Worm (Caenorhabditis elegans) whole organism, mixed stage, embryonic: ENCODE results near the gene F38A5.8.
A peak's percentile ranks its signal among the peaks of the same experiment; 100 is the strongest.

Source experiments
- M03D4.4 ChIP-seq: sonication (generic microtip); optimal IDR thresholded peaks from 2 replicates; lab custom pipeline; 2017; ENCODE audit warnings: mild to moderate bottlenecking, missing genetic modification characterization, missing compliant biosample characterization
- bed-3 ChIP-seq: fragments of 200-800 bp; sonication (Bioruptor generic); optimal IDR thresholded peaks from 3 replicates; lab custom pipeline; 2018; ENCODE audit warnings: mild to moderate bottlenecking, missing genetic modification characterization, moderate library complexity, missing compliant biosample characterization
- blmp-1 ChIP-seq: fragments of 150-350 bp; optimal IDR thresholded peaks from 2 replicates; lab custom pipeline; 2014; ENCODE audit warnings: missing biosample characterization, missing genetic modification characterization
- ceh-39 ChIP-seq: fragments of 150-350 bp; optimal IDR thresholded peaks from 2 replicates; lab custom pipeline; 2014; ENCODE audit warnings: missing biosample characterization, missing genetic modification characterization
- ceh-43 ChIP-seq: fragments of 200-800 bp; sonication (Bioruptor generic); optimal IDR thresholded peaks from 2 replicates; lab custom pipeline; 2018; ENCODE audit warnings: mild to moderate bottlenecking, missing genetic modification characterization, moderate library complexity, missing compliant biosample characterization
- ceh-83 ChIP-seq: fragments of 200-800 bp; sonication (Bioruptor generic); optimal IDR thresholded peaks from 2 replicates; lab custom pipeline; 2018; ENCODE audit warnings: mild to moderate bottlenecking, missing genetic modification characterization, missing compliant biosample characterization
- ces-1 ChIP-seq: fragments of 150-350 bp; optimal IDR thresholded peaks from 2 replicates; lab custom pipeline; 2014; ENCODE audit warnings: missing biosample characterization, missing genetic modification reagents, missing genetic modification characterization
- cnd-1 ChIP-seq: fragments of 200-800 bp; sonication (Bioruptor generic); optimal IDR thresholded peaks from 2 replicates; lab custom pipeline; 2018; ENCODE audit warnings: mild to moderate bottlenecking, missing genetic modification characterization, missing compliant biosample characterization
- drap-1 ChIP-seq: fragments of 200-800 bp; sonication (Bioruptor generic); optimal IDR thresholded peaks from 3 replicates; lab custom pipeline; 2018; ENCODE audit warnings: mild to moderate bottlenecking, missing genetic modification characterization, missing compliant biosample characterization
- elt-1 ChIP-seq: sonication (generic microtip); optimal IDR thresholded peaks from 2 replicates; lab custom pipeline; 2017; ENCODE audit warnings: missing genetic modification characterization, mild to moderate bottlenecking, missing compliant biosample characterization, antibody characterized with exemption, moderate library complexity, borderline replicate concordance; ENCODE audit not compliant: insufficient read depth
- elt-3 ChIP-seq: fragments of 150-350 bp; optimal IDR thresholded peaks from 2 replicates; lab custom pipeline; 2014; ENCODE audit warnings: missing biosample characterization, missing genetic modification characterization
- flh-1 ChIP-seq: fragments of 200-800 bp; sonication (Bioruptor generic); optimal IDR thresholded peaks from 2 replicates; lab custom pipeline; 2018; ENCODE audit warnings: mild to moderate bottlenecking, missing genetic modification characterization, moderate library complexity, missing compliant biosample characterization
- ham-2 ChIP-seq: fragments of 200-800 bp; sonication (Bioruptor generic); optimal IDR thresholded peaks from 2 replicates; lab custom pipeline; 2018; ENCODE audit warnings: mild to moderate bottlenecking, missing genetic modification characterization, missing compliant biosample characterization
- hlh-1 ChIP-seq: fragments of 150-350 bp; optimal IDR thresholded peaks from 2 replicates; lab custom pipeline; 2014; ENCODE audit warnings: missing biosample characterization, missing genetic modification reagents, missing genetic modification characterization
- lin-13 ChIP-seq: fragments of 150-350 bp; optimal IDR thresholded peaks from 2 replicates; lab custom pipeline; 2014; ENCODE audit warnings: missing biosample characterization, missing genetic modification characterization
- lin-32 ChIP-seq: fragments of 200-800 bp; sonication (Bioruptor generic); optimal IDR thresholded peaks from 2 replicates; lab custom pipeline; 2018; ENCODE audit warnings: mild to moderate bottlenecking, missing genetic modification characterization, missing compliant biosample characterization
- lsy-2 ChIP-seq: fragments of 150-350 bp; optimal IDR thresholded peaks from 2 replicates; lab custom pipeline; 2014; ENCODE audit warnings: missing biosample characterization, missing genetic modification characterization
- mab-5 ChIP-seq: fragments of 150-350 bp; optimal IDR thresholded peaks from 2 replicates; lab custom pipeline; 2014; ENCODE audit warnings: missing biosample characterization, missing genetic modification characterization
- mep-1 ChIP-seq: fragments of 150-350 bp; optimal IDR thresholded peaks from 2 replicates; lab custom pipeline; 2017; ENCODE audit warnings: missing biosample characterization, missing genetic modification reagents, missing genetic modification characterization, inconsistent platforms
- mls-2 ChIP-seq: sonication (generic microtip); optimal IDR thresholded peaks from 2 replicates; lab custom pipeline; 2016; ENCODE audit warnings: mild to moderate bottlenecking, missing genetic modification characterization, moderate library complexity, missing compliant biosample characterization
- nhr-12 ChIP-seq: fragments of 150-350 bp; optimal IDR thresholded peaks from 2 replicates; lab custom pipeline; 2014; ENCODE audit warnings: missing biosample characterization, missing genetic modification characterization
- nhr-2 ChIP-seq: fragments of 150-350 bp; optimal IDR thresholded peaks from 2 replicates; lab custom pipeline; 2014; ENCODE audit warnings: missing biosample characterization, missing genetic modification characterization
- nhr-237 ChIP-seq: fragments of 150-350 bp; optimal IDR thresholded peaks from 2 replicates; lab custom pipeline; 2014; ENCODE audit warnings: missing biosample characterization, missing genetic modification characterization
- nhr-28 ChIP-seq: fragments of 150-350 bp; optimal IDR thresholded peaks from 2 replicates; lab custom pipeline; 2014; ENCODE audit warnings: missing biosample characterization, missing genetic modification characterization
- nhr-76 ChIP-seq: sonication (generic microtip); optimal IDR thresholded peaks from 2 replicates; lab custom pipeline; 2017; ENCODE audit warnings: missing biosample characterization, missing genetic modification characterization
- pha-4 ChIP-seq: fragments of 150-350 bp; optimal IDR thresholded peaks from 2 replicates; lab custom pipeline; 2018; ENCODE audit warnings: missing biosample characterization, missing genetic modification reagents, missing genetic modification characterization
- sem-2 ChIP-seq: fragments of 200-800 bp; sonication (Bioruptor generic); optimal IDR thresholded peaks from 2 replicates; lab custom pipeline; 2018; ENCODE audit warnings: mild to moderate bottlenecking, missing genetic modification characterization, missing compliant biosample characterization
- snpc-4 ChIP-seq: fragments of 150-350 bp; optimal IDR thresholded peaks from 2 replicates; lab custom pipeline; 2014; ENCODE audit warnings: missing biosample characterization, missing genetic modification characterization
- sptf-1 ChIP-seq: sonication (generic microtip); optimal IDR thresholded peaks from 2 replicates; lab custom pipeline; 2017; ENCODE audit warnings: mild to moderate bottlenecking, missing genetic modification characterization, moderate library complexity, missing compliant biosample characterization
- tbx-8 ChIP-seq: fragments of 200-800 bp; sonication (Bioruptor generic); optimal IDR thresholded peaks from 2 replicates; lab custom pipeline; 2018; ENCODE audit warnings: mild to moderate bottlenecking, missing genetic modification characterization, moderate library complexity, missing compliant biosample characterization
- unc-120 ChIP-seq: sonication (generic microtip); optimal IDR thresholded peaks from 2 replicates; lab custom pipeline; 2017; ENCODE audit warnings: missing genetic modification characterization, missing compliant biosample characterization; ENCODE audit not compliant: poor library complexity, severe bottlenecking
- unc-39 ChIP-seq: fragments of 150-350 bp; optimal IDR thresholded peaks from 2 replicates; lab custom pipeline; 2014; ENCODE audit warnings: missing biosample characterization, missing genetic modification characterization
- unc-62 ChIP-seq: fragments of 150-350 bp; optimal IDR thresholded peaks from 2 replicates; lab custom pipeline; 2014; ENCODE audit warnings: missing biosample characterization, missing genetic modification reagents, missing genetic modification characterization
- zip-8 ChIP-seq: fragments of 150-350 bp; optimal IDR thresholded peaks from 2 replicates; lab custom pipeline; 2014; ENCODE audit warnings: missing biosample characterization, missing genetic modification characterization
- ztf-11 ChIP-seq: fragments of 150-350 bp; optimal IDR thresholded peaks from 2 replicates; lab custom pipeline; 2014; ENCODE audit warnings: missing biosample characterization, missing genetic modification characterization

The F38A5.8 gene

ce11 chrIV:6572655-6573054, 26.9 kb upstream of the F38A5.8 start:
- no peak for TF ChIP-seq nhr-2 (tag; lab: Kevin White, UChicago)

ce11 chrIV:6574343-6574742, 25.2 kb upstream of the F38A5.8 start:
- TF ChIP-seq sem-2 (GFP tag; lab: Kevin White, UChicago) (no peak), nhr-28 (no peak), drap-1 (GFP tag; lab: Kevin White, UChicago) (no peak), unc-39 (no peak), lin-32 (GFP tag; lab: Kevin White, UChicago) (no peak), unc-120 (tag; lab: Kevin White, UChicago) (peak; percentile 35), sptf-1 (peak; percentile 25), M03D4.4 (tag; lab: Kevin White, UChicago) (no peak), mls-2 (tag; lab: Kevin White, UChicago) (no peak), ces-1 (GFP tag; lab: Kevin White, UChicago) (peak; percentile 2), nhr-76 (tag; lab: Kevin White, UChicago) (no peak), nhr-2 (tag; lab: Kevin White, UChicago) (no peak)

ce11 chrIV:6575959-6576727, 23.4 kb upstream of the F38A5.8 start:
- TF ChIP-seq unc-62 (GFP tag; lab: Kevin White, UChicago) (no peak), cnd-1 (tag; lab: Kevin White, UChicago) (peak; percentile 3), pha-4 (peak; percentile 87), M03D4.4 (tag; lab: Kevin White, UChicago) (peak; percentile 9), flh-1 (no peak)

- TF ChIP-seq unc-120 (tag; lab: Kevin White, UChicago) = peak; percentile 44
- TF ChIP-seq drap-1 (GFP tag; lab: Kevin White, UChicago) = peak; percentile 6
- TF ChIP-seq unc-39 = no peak
- TF ChIP-seq pha-4 = peak; percentile 75
- TF ChIP-seq elt-1 (tag; lab: Kevin White, UChicago) = no peak
- TF ChIP-seq lin-13 (tag; lab: Kevin White, UChicago) = no peak
- TF ChIP-seq bed-3 (GFP tag; lab: Kevin White, UChicago) = no peak
- TF ChIP-seq mls-2 (tag; lab: Kevin White, UChicago) = peak; percentile 44
- TF ChIP-seq hlh-1 (tag; lab: Kevin White, UChicago) = peak; percentile 27
- no peak for TF ChIP-seq M03D4.4 (tag; lab: Kevin White, UChicago)
- TF ChIP-seq ham-2 = peak; percentile 62
- TF ChIP-seq ceh-83 (GFP tag; lab: Kevin White, UChicago) = peak; percentile 25
- TF ChIP-seq sptf-1 = peak; percentile 43
- no peak for TF ChIP-seq nhr-12 (tag; lab: Kevin White, UChicago)
- no peak for TF ChIP-seq ceh-43 (GFP tag; lab: Kevin White, UChicago)
- no peak for TF ChIP-seq lin-32 (GFP tag; lab: Kevin White, UChicago)
- peak; percentile 34 for TF ChIP-seq cnd-1 (tag; lab: Kevin White, UChicago)
- TF ChIP-seq ztf-11 (tag; lab: Kevin White, UChicago) = no peak
- TF ChIP-seq blmp-1 (tag; lab: Kevin White, UChicago) = no peak
- TF ChIP-seq tbx-8 (GFP tag; lab: Kevin White, UChicago) = no peak
- TF ChIP-seq elt-3 (tag; lab: Kevin White, UChicago) = no peak
- TF ChIP-seq nhr-2 (tag; lab: Kevin White, UChicago) = no peak
- no peak for TF ChIP-seq zip-8 (tag; lab: Kevin White, UChicago)
- TF ChIP-seq nhr-76 (tag; lab: Kevin White, UChicago) = no peak
- peak; percentile 24 for TF ChIP-seq mep-1
- TF ChIP-seq flh-1 = no peak
- TF ChIP-seq sem-2 (GFP tag; lab: Kevin White, UChicago) = no peak
- TF ChIP-seq nhr-28 = no peak
- no peak for TF ChIP-seq lsy-2
- TF ChIP-seq nhr-237 (tag; lab: Kevin White, UChicago) = peak; percentile 45
- TF ChIP-seq snpc-4 (tag; lab: Kevin White, UChicago) = no peak
- TF ChIP-seq ces-1 (GFP tag; lab: Kevin White, UChicago) = no peak
- no peak for TF ChIP-seq ceh-39
- peak; percentile 57 for TF ChIP-seq unc-62 (GFP tag; lab: Kevin White, UChicago)
- TF ChIP-seq mab-5 (tag; lab: Kevin White, UChicago) = no peak
Observed at ce11 chrIV:6576728-6577101, 22.8 kb upstream of the F38A5.8 start.
